Worm (Caenorhabditis elegans): Measurements from ENCODE around the gene elt-2.

The elt-2 gene

ce11 chrX:10491875-10492523 lies 11.0 kb downstream of the elt-2 start:
- TF ChIP-seq ets-4 (tag; optimal IDR thresholded peaks at IDR 0.05) (no peak), C38D4.7 (GFP tag; optimal IDR thresholded peaks at IDR 0.05) (no peak), elt-2 (tag; optimal IDR thresholded peaks at IDR 0.05) (no peak), che-1 (tag; optimal IDR thresholded peaks at IDR 0.05) (no peak), ceh-45 (GFP tag; IDR thresholded peaks at IDR 0.05) (no peak), ztf-16 (tag; optimal IDR thresholded peaks at IDR 0.05) (no peak), pax-1 (tag; optimal IDR thresholded peaks at IDR 0.05) (no peak), sox-2 (GFP tag; IDR thresholded peaks at IDR 0.05) (no peak), ceh-2 (tag; optimal IDR thresholded peaks at IDR 0.05) (no peak)

- TF ChIP-seq ceh-18 (tag; optimal IDR thresholded peaks at IDR 0.05) (no peak), ceh-31 (tag; optimal IDR thresholded peaks at IDR 0.05) (peak; percentile 22)
Observed at ce11 chrX:10499590-10499989, 18.6 kb downstream of the elt-2 start, which contains the start of gene vab-3. Gene vab-3, plus strand, starts transcription at chrX:10499890.

DNA sequence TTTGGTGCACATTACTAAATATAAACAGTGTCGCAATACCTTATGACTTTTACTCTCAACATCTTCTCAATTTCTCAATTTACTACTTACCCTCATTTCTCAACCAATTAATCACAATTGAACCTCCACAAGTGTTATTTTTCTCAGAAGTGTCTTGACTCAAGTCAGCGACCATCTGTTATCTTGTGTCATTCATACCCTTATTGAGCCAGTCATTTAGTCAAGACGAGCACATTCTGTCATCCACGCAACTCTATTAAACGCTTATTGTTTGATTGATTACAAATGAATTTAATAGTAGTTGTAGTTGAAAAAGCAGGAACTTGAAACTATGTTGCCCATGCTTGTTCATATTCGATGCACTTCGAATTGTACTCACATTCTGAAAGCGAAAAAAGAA lies 22.4 kb downstream of the elt-2 start:
- TF ChIP-seq ceh-19 (GFP tag; optimal IDR thresholded peaks at IDR 0.05) (no peak), F13H6.1 (tag; optimal IDR thresholded peaks at IDR 0.05) (no peak), unc-3 (GFP tag; conservative IDR thresholded peaks at IDR 0.05) (no peak), unc-3 (tag; optimal IDR thresholded peaks at IDR 0.05) (no peak), T23F11.4 (GFP tag; optimal IDR thresholded peaks at IDR 0.05) (no peak), ceh-2 (tag; optimal IDR thresholded peaks at IDR 0.05) (no peak), nfya-1 (tag; optimal IDR thresholded peaks at IDR 0.05) (no peak), pros-1 (tag; optimal IDR thresholded peaks at IDR 0.05) (no peak), gmeb-2 (tag; optimal IDR thresholded peaks at IDR 0.05) (no peak), ceh-14 (tag; optimal IDR thresholded peaks at IDR 0.05) (no peak), hlh-13 (GFP tag; optimal IDR thresholded peaks at IDR 0.05) (no peak), hlh-6 (tag; optimal IDR thresholded peaks at IDR 0.05) (no peak), pqm-1 (tag; optimal IDR thresholded peaks at IDR 0.05) (no peak), sdc-2 (tag; optimal IDR thresholded peaks at IDR 0.05) (no peak), unc-86 (tag; optimal IDR thresholded peaks at IDR 0.05) (no peak), elt-2 (tag; optimal IDR thresholded peaks at IDR 0.05) (no peak), lim-6 (tag; optimal IDR thresholded peaks at IDR 0.05) (no peak), dmd-4 (tag; optimal IDR thresholded peaks at IDR 0.05; ENCODE audit: borderline replicate concordance) (no peak)

ce11 chrX:10505193-10505592 lies 24.2 kb downstream of the elt-2 start:
- TF ChIP-seq nfya-1 (tag; optimal IDR thresholded peaks at IDR 0.05): peak; percentile 80
- TF ChIP-seq pros-1 (tag; optimal IDR thresholded peaks at IDR 0.05): no peak
- TF ChIP-seq ceh-31 (tag; optimal IDR thresholded peaks at IDR 0.05): peak; percentile 37

DNA sequence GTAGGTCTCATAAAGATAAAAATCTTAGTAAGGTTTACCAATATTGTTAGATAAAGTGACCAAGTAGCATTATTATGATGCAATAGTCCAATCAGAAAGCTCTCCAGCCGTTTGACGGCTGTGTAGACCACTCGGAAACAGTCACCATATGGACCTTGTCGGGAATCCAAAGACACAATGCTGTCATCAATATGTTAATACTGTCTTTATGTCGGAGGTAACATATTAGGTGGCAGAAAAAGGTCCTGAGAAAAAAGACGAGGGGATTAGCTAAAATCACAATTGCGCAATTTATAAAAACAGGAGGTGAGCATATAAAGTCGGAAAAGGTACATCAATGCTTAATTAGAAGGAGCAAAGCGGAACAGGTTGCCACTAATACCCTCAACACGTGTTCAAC lies 26.9 kb downstream of the elt-2 start:
- TF ChIP-seq ttx-3 (tag; optimal IDR thresholded peaks at IDR 0.05) (no peak), sdc-2 (tag; optimal IDR thresholded peaks at IDR 0.05) (no peak), K02D7.2 (tag; optimal IDR thresholded peaks at IDR 0.05) (no peak), che-1 (tag; optimal IDR thresholded peaks at IDR 0.05) (no peak), K09A11.1 (tag; optimal IDR thresholded peaks at IDR 0.05; ENCODE audit: insufficient read depth) (no peak), pag-3 (tag; optimal IDR thresholded peaks at IDR 0.05; ENCODE audit: borderline replicate concordance) (no peak), Y22D7AL.16 (tag; optimal IDR thresholded peaks at IDR 0.05) (no peak), ceh-24 (tag; optimal IDR thresholded peaks at IDR 0.05) (no peak), ceh-34 (tag; optimal IDR thresholded peaks at IDR 0.05) (no peak), pros-1 (tag; optimal IDR thresholded peaks at IDR 0.05) (no peak), pha-4 (tag; optimal IDR thresholded peaks at IDR 0.05) (no peak), lim-6 (tag; optimal IDR thresholded peaks at IDR 0.05) (no peak), hlh-15 (tag; optimal IDR thresholded peaks at IDR 0.05) (no peak), dmd-4 (tag; optimal IDR thresholded peaks at IDR 0.05; ENCODE audit: borderline replicate concordance) (no peak), npax-4 (tag; optimal IDR thresholded peaks at IDR 0.05) (no peak), ceh-31 (tag; optimal IDR thresholded peaks at IDR 0.05) (no peak), fkh-6 (tag; optimal IDR thresholded peaks at IDR 0.05) (no peak), pha-2 (tag; optimal IDR thresholded peaks at IDR 0.05) (no peak), unc-3 (GFP tag; conservative IDR thresholded peaks at IDR 0.05) (no peak), unc-3 (tag; optimal IDR thresholded peaks at IDR 0.05) (no peak)

All from whole organism, late embryonic.